Worm (Caenorhabditis elegans) whole organism, L4 larva: ENCODE data around the gene prp-39.

Experiments used
- ZK546.5 ChIP-seq, 2 experiments: sonication (generic microtip); optimal IDR thresholded peaks; 2 replicates each; lab custom pipeline; 2017; ENCODE audit warnings: missing biosample characterization in 2 of 2, missing genetic modification characterization in 2 of 2
- ces-1 ChIP-seq: fragments of 150-350 bp; sonication (generic microtip); optimal IDR thresholded peaks from 4 replicates; lab custom pipeline; 2014; ENCODE audit warnings: missing biosample characterization, missing genetic modification reagents, missing genetic modification characterization
- daf-19 ChIP-seq: fragments of 200-800 bp; sonication (Bioruptor generic); conservative IDR thresholded peaks from 2 replicates; pipeline ENCODE4 v1.3.6; 2022; ENCODE audit warnings: missing genetic modification characterization, missing compliant biosample characterization
- lin-39 ChIP-seq: fragments of 150-350 bp; optimal IDR thresholded peaks from 2 replicates; lab custom pipeline; 2014; ENCODE audit warnings: missing biosample characterization, missing genetic modification reagents, missing genetic modification characterization
- nhr-237 ChIP-seq: sonication (generic microtip); optimal IDR thresholded peaks from 2 replicates; lab custom pipeline; 2017; ENCODE audit warnings: missing biosample characterization, missing genetic modification characterization
- nhr-41 ChIP-seq: fragments of 200-800 bp; sonication (Bioruptor generic); IDR thresholded peaks from 2 replicates; pipeline ENCODE4 v1.3.6; 2022; ENCODE audit warnings: missing genetic modification reagents, missing genetic modification characterization, missing compliant biosample characterization
- pqm-1 ChIP-seq: sonication (generic microtip); optimal IDR thresholded peaks from 2 replicates; lab custom pipeline; 2017; ENCODE audit warnings: missing biosample characterization, missing genetic modification characterization
- ztf-11 ChIP-seq: fragments of 150-350 bp; optimal IDR thresholded peaks from 2 replicates; lab custom pipeline; 2014; ENCODE audit warnings: missing biosample characterization, missing genetic modification characterization

ce11 chrV:5730783-5731182 is 48.4 kb upstream of the prp-39 start, which contains the start of gene K09H11.15:
- TF ChIP-seq lin-39 (tag; lab: Kevin White, UChicago) (no peak), ces-1 (GFP tag; lab: Kevin White, UChicago) (no peak), ztf-11 (tag; lab: Kevin White, UChicago) (no peak), nhr-41 (GFP tag; lab: Robert Waterston, UW) (no peak), ZK546.5 (tag; optimal IDR thresholded peaks at IDR 0.05; lab: Kevin White, UChicago) (no peak), pqm-1 (no peak), nhr-237 (tag; lab: Kevin White, UChicago) (no peak), daf-19 (GFP tag; lab: Robert Waterston, UW) (no peak)
